Fruit fly (Drosophila melanogaster) whole organism, embryonic: Measurements from ENCODE around the gene Swip-1.
A peak's percentile ranks its signal among the peaks of the same experiment; 100 is the strongest.

ENCODE experiments used
- Abd-B ChIP-seq: fragments of 200-800 bp; sonication (Bioruptor generic); optimal IDR thresholded peaks from 2 replicates; lab custom pipeline; 2018; ENCODE audit warnings: missing biosample characterization, mild to moderate bottlenecking, missing genetic modification characterization, moderate library complexity
- Atf-2 ChIP-seq: fragments of 200-800 bp; sonication (Bioruptor generic); optimal IDR thresholded peaks from 2 replicates; lab custom pipeline; 2016; ENCODE audit warnings: missing biosample characterization, missing genetic modification characterization
- B-H2 ChIP-seq: fragments of 200-800 bp; sonication (Bioruptor generic); optimal IDR thresholded peaks from 2 replicates; lab custom pipeline; 2018; ENCODE audit warnings: missing biosample characterization, mild to moderate bottlenecking, missing genetic modification characterization
- CG10147 ChIP-seq: fragments of 200-800 bp; sonication (Bioruptor generic); optimal IDR thresholded peaks from 2 replicates; lab custom pipeline; 2019; ENCODE audit warnings: missing biosample characterization, mild to moderate bottlenecking, missing genetic modification characterization, moderate library complexity
- CG10565 ChIP-seq: fragments of 200-800 bp; sonication (Bioruptor generic); optimal IDR thresholded peaks from 3 replicates; lab custom pipeline; 2016; ENCODE audit warnings: missing biosample characterization, mild to moderate bottlenecking, missing genetic modification characterization
- CG11456 ChIP-seq: fragments of 200-800 bp; sonication (Bioruptor generic); IDR thresholded peaks from 3 replicates; pipeline ENCODE4 v1.3.6; 2022; ENCODE audit warnings: missing biosample characterization, missing genetic modification characterization
- CG11695 ChIP-seq: fragments of 200-800 bp; sonication (Bioruptor generic); IDR thresholded peaks from 3 replicates; pipeline ENCODE4 v1.3.6; 2022; ENCODE audit warnings: missing biosample characterization, missing genetic modification characterization
- CG13296 ChIP-seq: fragments of 200-800 bp; sonication (Bioruptor generic); optimal IDR thresholded peaks from 3 replicates; lab custom pipeline; 2018; ENCODE audit warnings: missing biosample characterization, mild to moderate bottlenecking, missing genetic modification characterization
- CG14050 ChIP-seq: fragments of 200-800 bp; sonication (Bioruptor generic); IDR thresholded peaks from 3 replicates; pipeline ENCODE4 v1.3.6; 2022; ENCODE audit warnings: missing biosample characterization, missing genetic modification characterization
- CG15011 ChIP-seq: fragments of 200-800 bp; sonication (Bioruptor generic); optimal IDR thresholded peaks from 3 replicates; lab custom pipeline; 2018; ENCODE audit warnings: missing biosample characterization, mild to moderate bottlenecking, missing genetic modification characterization
- CG15514 ChIP-seq: fragments of 200-800 bp; sonication (Bioruptor generic); optimal IDR thresholded peaks from 3 replicates; lab custom pipeline; 2017; ENCODE audit warnings: missing biosample characterization, missing genetic modification characterization, mild to moderate bottlenecking, moderate library complexity, missing genetic modification reagents
- CG1602 ChIP-seq: fragments of 200-800 bp; sonication (Bioruptor generic); optimal IDR thresholded peaks from 3 replicates; lab custom pipeline; 2016; ENCODE audit warnings: missing biosample characterization, missing genetic modification characterization
- CG16863 ChIP-seq: fragments of 200-800 bp; sonication (Bioruptor generic); optimal IDR thresholded peaks from 3 replicates; lab custom pipeline; 2016; ENCODE audit warnings: missing biosample characterization, missing genetic modification characterization
- CG34422 ChIP-seq: fragments of 200-800 bp; sonication (Bioruptor generic); IDR thresholded peaks from 3 replicates; pipeline ENCODE4 v1.3.6; 2022; ENCODE audit warnings: missing biosample characterization, missing genetic modification characterization
- CG43689 ChIP-seq: fragments of 200-800 bp; sonication (Bioruptor generic); IDR thresholded peaks from 2 replicates; pipeline ENCODE4 v1.3.6; 2022; ENCODE audit warnings: missing biosample characterization, missing genetic modification characterization
- CG4424 ChIP-seq: fragments of 200-800 bp; sonication (Bioruptor generic); optimal IDR thresholded peaks from 3 replicates; lab custom pipeline; 2016; ENCODE audit warnings: missing biosample characterization, missing genetic modification characterization
- CG7556 ChIP-seq: fragments of 200-800 bp; sonication (Bioruptor generic); optimal IDR thresholded peaks from 2 replicates; lab custom pipeline; 2017; ENCODE audit warnings: missing biosample characterization, mild to moderate bottlenecking, missing genetic modification characterization
- CG7745 ChIP-seq: fragments of 200-800 bp; sonication (Bioruptor generic); optimal IDR thresholded peaks from 2 replicates; lab custom pipeline; 2018; ENCODE audit warnings: missing biosample characterization, mild to moderate bottlenecking, missing genetic modification characterization, moderate library complexity
- CG8290 ChIP-seq, 3 experiments: fragments of 200-800 bp; sonication (Bioruptor generic); optimal IDR thresholded peaks; 2 replicates each; lab custom pipeline; 2016 to 2019; ENCODE audit warnings: missing biosample characterization in 3 of 3, missing genetic modification characterization in 3 of 3, mild to moderate bottlenecking in 2 of 3, moderate library complexity in 1 of 3
- CG9437 ChIP-seq: fragments of 200-800 bp; sonication (Bioruptor generic); optimal IDR thresholded peaks from 2 replicates; lab custom pipeline; 2018; ENCODE audit warnings: missing biosample characterization, mild to moderate bottlenecking, missing genetic modification characterization
- CTCF ChIP-seq: fragments of 200-800 bp; sonication (Bioruptor generic); optimal IDR thresholded peaks from 2 replicates; lab custom pipeline; 2017; ENCODE audit warnings: missing biosample characterization, mild to moderate bottlenecking, missing genetic modification characterization, moderate library complexity
- ERR ChIP-seq: fragments of 200-800 bp; sonication (Bioruptor generic); optimal IDR thresholded peaks from 2 replicates; lab custom pipeline; 2016; ENCODE audit warnings: missing biosample characterization, missing genetic modification characterization
- Ets97D ChIP-seq: fragments of 200-800 bp; sonication (Bioruptor generic); optimal IDR thresholded peaks from 3 replicates; lab custom pipeline; 2016; ENCODE audit warnings: missing biosample characterization, missing genetic modification characterization
- Fer2 ChIP-seq: fragments of 200-800 bp; sonication (Bioruptor generic); optimal IDR thresholded peaks from 2 replicates; lab custom pipeline; 2018; ENCODE audit warnings: missing biosample characterization, mild to moderate bottlenecking, missing genetic modification characterization, moderate library complexity
- H15 ChIP-seq: fragments of 200-800 bp; sonication (Bioruptor generic); IDR thresholded peaks from 3 replicates; pipeline ENCODE4 v1.3.6; 2022; ENCODE audit warnings: missing biosample characterization, missing genetic modification characterization
- HLH54F ChIP-seq: fragments of 200-800 bp; sonication (Bioruptor generic); optimal IDR thresholded peaks from 3 replicates; lab custom pipeline; 2016; ENCODE audit warnings: missing biosample characterization, missing genetic modification characterization
- Hey ChIP-seq: fragments of 200-800 bp; sonication (Bioruptor generic); optimal IDR thresholded peaks from 3 replicates; lab custom pipeline; 2018; ENCODE audit warnings: missing biosample characterization, mild to moderate bottlenecking, missing genetic modification characterization
- HmgZ ChIP-seq: fragments of 200-800 bp; sonication (Bioruptor generic); optimal IDR thresholded peaks from 2 replicates; lab custom pipeline; 2018; ENCODE audit warnings: missing biosample characterization, mild to moderate bottlenecking, missing genetic modification characterization
- NC2β ChIP-seq: fragments of 200-800 bp; sonication (Bioruptor generic); optimal IDR thresholded peaks from 2 replicates; lab custom pipeline; 2016; ENCODE audit warnings: missing biosample characterization, missing genetic modification characterization
- Poxn ChIP-seq: fragments of 200-800 bp; sonication (Bioruptor generic); IDR thresholded peaks from 2 replicates; pipeline ENCODE4 v1.3.6; 2022; ENCODE audit warnings: missing biosample characterization, missing genetic modification characterization
- Sox100B ChIP-seq: fragments of 200-800 bp; sonication (Bioruptor generic); optimal IDR thresholded peaks from 3 replicates; lab custom pipeline; 2018; ENCODE audit warnings: missing biosample characterization, mild to moderate bottlenecking, missing genetic modification characterization
- Usf ChIP-seq: fragments of 200-800 bp; sonication (Bioruptor generic); optimal IDR thresholded peaks from 2 replicates; lab custom pipeline; 2017; ENCODE audit warnings: missing genotype, missing biosample characterization, missing genetic modification characterization
- amos ChIP-seq: fragments of 200-800 bp; sonication (Bioruptor generic); IDR thresholded peaks from 2 replicates; pipeline ENCODE4 v1.3.6; 2022; ENCODE audit warnings: missing biosample characterization, missing genetic modification characterization; ENCODE audit not compliant: partially characterized antibody
- ems ChIP-seq: fragments of 200-800 bp; sonication (Bioruptor generic); optimal IDR thresholded peaks from 3 replicates; lab custom pipeline; 2016; ENCODE audit warnings: missing biosample characterization, missing genetic modification characterization
- gcm ChIP-seq: fragments of 200-800 bp; sonication (Bioruptor generic); optimal IDR thresholded peaks from 2 replicates; lab custom pipeline; 2019; ENCODE audit warnings: missing biosample characterization, mild to moderate bottlenecking, missing genetic modification characterization, moderate library complexity
- insv ChIP-seq, 2 experiments: fragments of 200-800 bp; sonication (Bioruptor generic); optimal IDR thresholded peaks; 3 replicates each; lab custom pipeline; 2016 to 2018; ENCODE audit warnings: missing biosample characterization in 2 of 2, missing genetic modification characterization in 2 of 2
- jumu ChIP-seq: fragments of 200-800 bp; sonication (Bioruptor generic); optimal IDR thresholded peaks from 3 replicates; lab custom pipeline; 2016; ENCODE audit warnings: missing biosample characterization, missing genetic modification characterization
- lbe ChIP-seq: fragments of 200-800 bp; sonication (Bioruptor generic); optimal IDR thresholded peaks from 2 replicates; lab custom pipeline; 2016; ENCODE audit warnings: missing biosample characterization, mild to moderate bottlenecking, missing genetic modification characterization
- nmo ChIP-seq: fragments of 200-800 bp; sonication (Bioruptor generic); optimal IDR thresholded peaks from 2 replicates; lab custom pipeline; 2018; ENCODE audit warnings: missing biosample characterization, mild to moderate bottlenecking, missing genetic modification characterization, moderate library complexity
- org-1 ChIP-seq: fragments of 200-800 bp; sonication (Bioruptor generic); optimal IDR thresholded peaks from 2 replicates; lab custom pipeline; 2017; ENCODE audit warnings: missing biosample characterization, missing genetic modification characterization
- pfk ChIP-seq: fragments of 200-800 bp; sonication (Bioruptor generic); optimal IDR thresholded peaks from 2 replicates; lab custom pipeline; 2018; ENCODE audit warnings: missing biosample characterization, mild to moderate bottlenecking, missing genetic modification characterization, moderate library complexity
- salm ChIP-seq: fragments of 200-800 bp; sonication (Bioruptor generic); optimal IDR thresholded peaks from 2 replicates; lab custom pipeline; 2018; ENCODE audit warnings: missing biosample characterization, mild to moderate bottlenecking, missing genetic modification characterization
- seq ChIP-seq: fragments of 200-800 bp; sonication (Bioruptor generic); IDR thresholded peaks from 2 replicates; pipeline ENCODE4 v1.3.6; 2022; ENCODE audit warnings: missing biosample characterization, missing genetic modification characterization
- sug ChIP-seq: fragments of 200-800 bp; optimal IDR thresholded peaks from 2 replicates; lab custom pipeline; 2019; ENCODE audit warnings: missing biosample characterization, mild to moderate bottlenecking, missing genetic modification characterization, moderate library complexity
- unc-4 ChIP-seq: fragments of 200-800 bp; sonication (Bioruptor generic); IDR thresholded peaks from 2 replicates; pipeline ENCODE4 v1.3.6; 2022; ENCODE audit warnings: missing biosample characterization, missing genetic modification characterization; ENCODE audit not compliant: partially characterized antibody
- wek ChIP-seq: fragments of 200-800 bp; sonication (Bioruptor generic); optimal IDR thresholded peaks from 3 replicates; lab custom pipeline; 2018; ENCODE audit warnings: missing biosample characterization, mild to moderate bottlenecking, missing genetic modification characterization, moderate library complexity
- zen2 ChIP-seq: fragments of 200-800 bp; sonication (Bioruptor generic); IDR thresholded peaks from 3 replicates; pipeline ENCODE4 v1.3.6; 2022; ENCODE audit warnings: missing biosample characterization, missing genetic modification characterization; ENCODE audit not compliant: partially characterized antibody
- zfh1 ChIP-seq: fragments of 200-800 bp; sonication (Bioruptor generic); IDR thresholded peaks from 3 replicates; pipeline ENCODE4 v1.3.6; 2022; ENCODE audit warnings: missing biosample characterization, missing genetic modification characterization

The Swip-1 gene

DNA sequence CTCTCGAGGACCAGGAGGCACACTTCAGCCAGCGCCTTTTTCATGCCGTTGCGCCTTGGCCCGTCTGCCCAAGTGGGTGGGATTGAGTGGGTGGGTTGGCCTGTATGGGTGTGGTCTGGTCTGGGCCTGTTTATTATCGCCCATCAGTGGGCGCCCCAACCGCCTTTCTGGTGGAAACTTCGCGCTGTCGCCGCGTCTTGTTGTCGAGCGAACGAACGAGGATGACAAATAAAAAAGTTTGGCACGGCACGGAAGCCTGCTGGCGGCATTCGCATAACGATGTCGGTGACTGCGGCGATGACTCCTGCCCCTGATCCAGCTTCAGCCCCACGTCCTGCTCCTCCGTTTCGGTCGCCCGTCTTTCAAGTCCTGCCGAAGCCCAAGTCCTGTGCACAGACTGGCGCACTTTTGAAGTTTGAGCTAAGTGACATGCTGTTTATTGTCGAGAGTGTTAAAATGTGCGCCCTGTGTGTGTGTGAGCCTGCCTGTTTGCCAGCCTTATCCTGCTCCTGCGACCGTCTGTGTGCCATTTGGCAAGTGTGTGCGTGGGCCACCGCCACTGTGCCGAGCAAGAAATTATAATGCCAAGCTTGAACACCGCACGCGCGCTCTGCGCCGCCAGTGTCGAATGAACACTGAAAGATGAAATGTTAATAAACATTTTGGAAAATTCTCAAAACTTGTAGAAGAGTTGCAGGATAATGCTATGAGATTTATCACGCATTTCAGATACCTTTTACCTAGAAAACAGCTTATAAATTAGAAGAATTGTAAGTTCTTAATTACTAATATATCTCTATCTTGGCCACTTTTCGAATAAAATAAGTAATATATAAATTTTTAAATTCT lies 27.2 kb upstream of the Swip-1 start (continued):
- TF ChIP-seq CG15011 = peak; percentile 62
- TF ChIP-seq CG14050 = peak; percentile 13; the same call in 1 of the 3 replicates
- TF ChIP-seq seq (GFP tag; lab: Robert Waterston, UW) = peak; percentile 35; the same call in 1 of the 2 replicates
- TF ChIP-seq CG34422 = peak; percentile 50; the same call in 1 of the 3 replicates
- no peak for TF ChIP-seq NC2β
- TF ChIP-seq Sox100B (GFP tag; lab: Kevin White, UChicago) = peak; percentile 82
- no peak for TF ChIP-seq Poxn (GFP tag; lab: Robert Waterston, UW)
- TF ChIP-seq Abd-B = peak; percentile 53
- peak; percentile 78 for TF ChIP-seq nmo (GFP tag; lab: Kevin White, UChicago)
- no peak for TF ChIP-seq Ets97D (GFP tag; lab: Kevin White, UChicago)
- TF ChIP-seq CG43689 = no peak
- TF ChIP-seq HmgZ (tag; lab: Kevin White, UChicago) = peak; percentile 46
- TF ChIP-seq wek = no peak
- TF ChIP-seq H15 (GFP tag; lab: Robert Waterston, UW) = 0 out of 3 replicates have a peak, but pooled peaks have one; percentile 16
- peak; percentile 39 for TF ChIP-seq salm (tag; lab: Kevin White, UChicago)
- no peak for TF ChIP-seq CG8290 (GFP tag; optimal IDR thresholded peaks at IDR 0.05; lab: Kevin White, UChicago)
- TF ChIP-seq CG8290 (tag; optimal IDR thresholded peaks at IDR 0.05; lab: Kevin White, UChicago) = peak in 1 of 2 experiments; percentile 25
- TF ChIP-seq Hey = peak; percentile 75
- TF ChIP-seq CG1602 (GFP tag; lab: Kevin White, UChicago) = peak; percentile 36
- TF ChIP-seq zen2 (GFP tag; lab: Robert Waterston, UW) = no peak
- no peak for TF ChIP-seq ERR (GFP tag; lab: Kevin White, UChicago)
- TF ChIP-seq HLH54F = peak; percentile 10
- TF ChIP-seq lbe (GFP tag; lab: Kevin White, UChicago) = no peak
- peak; percentile 82 for TF ChIP-seq CG10147 (GFP tag; lab: Kevin White, UChicago)
- TF ChIP-seq CG13296 = peak; percentile 89
- TF ChIP-seq gcm (GFP tag; lab: Kevin White, UChicago) = peak; percentile 51
- TF ChIP-seq insv (GFP tag; optimal IDR thresholded peaks at IDR 0.05; lab: Kevin White, UChicago) = peak in 1 of 2 experiments; percentile 41
- TF ChIP-seq CG10565 (GFP tag; lab: Kevin White, UChicago) = no peak
- no peak for TF ChIP-seq CG16863 (GFP tag; lab: Kevin White, UChicago)
- no peak for TF ChIP-seq CTCF (GFP tag; lab: Kevin White, UChicago)
- TF ChIP-seq CG4424 (GFP tag; lab: Kevin White, UChicago) = peak; percentile 53
- peak; percentile 70 for TF ChIP-seq sug (tag; lab: Kevin White, UChicago)
- no peak for TF ChIP-seq Atf-2 (GFP tag; lab: Kevin White, UChicago)
- TF ChIP-seq Fer2 (tag; lab: Kevin White, UChicago) = peak; percentile 31
- TF ChIP-seq unc-4 (GFP tag; lab: Robert Waterston, UW) = no peak
- TF ChIP-seq jumu (GFP tag; lab: Kevin White, UChicago) = no peak
- TF ChIP-seq CG9437 = peak; percentile 59
- no peak for TF ChIP-seq CG7745 (tag; lab: Kevin White, UChicago)
- TF ChIP-seq CG7556 (GFP tag; lab: Kevin White, UChicago) = peak; percentile 94
- peak; percentile 68; the same call in 1 of the 3 replicates for TF ChIP-seq CG11695 (GFP tag; lab: Robert Waterston, UW)
- TF ChIP-seq zfh1 = peak; percentile 8; the same call in 1 of the 3 replicates
- TF ChIP-seq org-1 (GFP tag; lab: Kevin White, UChicago) = peak; percentile 78
- TF ChIP-seq amos (GFP tag; lab: Robert Waterston, UW) = no peak
- peak; percentile 66 for TF ChIP-seq B-H2 (GFP tag; lab: Kevin White, UChicago)
- TF ChIP-seq CG15514 = peak; percentile 64
- TF ChIP-seq Usf (GFP tag; lab: Kevin White, UChicago) = peak; percentile 21
- no peak for TF ChIP-seq ems (GFP tag; lab: Kevin White, UChicago)
- no peak for TF ChIP-seq CG11456 (GFP tag; lab: Robert Waterston, UW)
- TF ChIP-seq pfk (GFP tag; lab: Kevin White, UChicago) = no peak
